Fruit fly (Drosophila melanogaster) whole organism, prepupa: Measurements from ENCODE around the gene CG3652.

ENCODE experiments used
- CG16779 ChIP-seq: fragments of 200-800 bp; sonication (Bioruptor generic); optimal IDR thresholded peaks from 3 replicates; lab custom pipeline; 2017; ENCODE audit warnings: missing biosample characterization, mild to moderate bottlenecking, missing genetic modification characterization
- CG6276 ChIP-seq: fragments of 200-800 bp; sonication (Bioruptor generic); optimal IDR thresholded peaks from 2 replicates; lab custom pipeline; 2017; ENCODE audit warnings: missing biosample characterization, mild to moderate bottlenecking, missing genetic modification characterization
- CG6808 ChIP-seq: fragments of 200-800 bp; sonication (Bioruptor generic); optimal IDR thresholded peaks from 3 replicates; lab custom pipeline; 2017; ENCODE audit warnings: missing biosample characterization, missing genetic modification characterization, mild to moderate bottlenecking, moderate library complexity, missing genetic modification reagents
- Met ChIP-seq: fragments of 200-800 bp; sonication (Bioruptor generic); optimal IDR thresholded peaks from 3 replicates; lab custom pipeline; 2016; ENCODE audit warnings: missing biosample characterization, missing genetic modification characterization
- OdsH ChIP-seq: fragments of 200-800 bp; sonication (Bioruptor generic); optimal IDR thresholded peaks from 3 replicates; lab custom pipeline; 2016; ENCODE audit warnings: missing biosample characterization, missing genetic modification characterization
- Sox102F ChIP-seq: fragments of 200-800 bp; sonication (Bioruptor generic); optimal IDR thresholded peaks from 2 replicates; lab custom pipeline; 2016; ENCODE audit warnings: missing biosample characterization, mild to moderate bottlenecking, missing genetic modification characterization
- achi ChIP-seq: fragments of 200-800 bp; sonication (Bioruptor generic); optimal IDR thresholded peaks from 3 replicates; lab custom pipeline; 2016; ENCODE audit warnings: missing biosample characterization, missing genetic modification characterization
- dsx ChIP-seq: fragments of 200-800 bp; optimal IDR thresholded peaks from 3 replicates; lab custom pipeline; 2019; ENCODE audit warnings: missing biosample characterization, mild to moderate bottlenecking, missing genetic modification characterization, moderate library complexity; ENCODE audit not compliant: poor library complexity, severe bottlenecking
- esn ChIP-seq: fragments of 200-800 bp; sonication (Bioruptor generic); optimal IDR thresholded peaks from 2 replicates; lab custom pipeline; 2016; ENCODE audit warnings: missing biosample characterization, mild to moderate bottlenecking, missing genetic modification characterization, moderate library complexity
- ss ChIP-seq, 2 experiments: fragments of 200-800 bp; sonication (Bioruptor generic); optimal IDR thresholded peaks; 2 replicates in 1 of 2; 3 replicates in 1 of 2; lab custom pipeline; 2017 to 2018; ENCODE audit warnings: mild to moderate bottlenecking in 2 of 2, missing biosample characterization in 2 of 2, missing genetic modification characterization in 2 of 2, moderate library complexity in 1 of 2
- topi ChIP-seq: fragments of 200-800 bp; sonication (Bioruptor generic); optimal IDR thresholded peaks from 3 replicates; lab custom pipeline; 2016; ENCODE audit warnings: missing biosample characterization, missing genetic modification characterization

DNA sequence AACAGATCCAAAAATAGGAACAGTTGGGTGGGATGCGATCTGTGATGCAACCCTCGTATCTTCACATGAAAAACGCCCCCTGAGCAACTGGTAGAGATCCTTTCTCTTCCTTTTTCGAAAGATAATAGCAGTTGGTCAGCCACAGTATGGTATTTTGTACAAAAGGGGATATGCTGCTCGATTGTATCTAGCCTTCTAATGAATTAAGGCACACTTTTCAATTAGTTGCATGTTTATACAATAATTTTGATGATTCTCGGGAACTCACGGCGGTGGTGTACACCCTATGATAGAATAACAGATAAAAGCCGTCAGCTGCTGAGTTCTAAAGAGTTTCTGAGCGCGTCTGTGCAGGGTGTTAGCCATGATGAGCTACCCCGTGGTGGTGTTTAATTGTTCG, 44.0 kb downstream of the CG3652 start:
- TF ChIP-seq esn (no peak), achi (GFP tag; lab: Kevin White, UChicago) (no peak), dsx (GFP tag; lab: Kevin White, UChicago) (no peak), CG16779 (tag; lab: Kevin White, UChicago) (no peak), CG6276 (GFP tag; lab: Kevin White, UChicago) (no peak), OdsH (no peak), CG6808 (GFP tag; lab: Kevin White, UChicago) (no peak), Sox102F (no peak), Met (GFP tag; lab: Kevin White, UChicago) (no peak), topi (GFP tag; lab: Kevin White, UChicago) (no peak), ss (GFP tag; optimal IDR thresholded peaks at IDR 0.05; lab: Kevin White, UChicago) (no peak)
